Fruit fly (Drosophila melanogaster) whole organism, wandering third instar larva: ENCODE measurements around the gene Noc2.

Experiments used
- Abd-B ChIP-seq: fragments of >200 bp; optimal IDR thresholded peaks from 2 replicates; lab custom pipeline; 2017; ENCODE audit warnings: missing biosample characterization, missing genetic modification characterization
- CG32264 ChIP-seq: fragments of 200-800 bp; sonication (Bioruptor generic); optimal IDR thresholded peaks from 2 replicates; lab custom pipeline; 2016; ENCODE audit warnings: missing biosample characterization, missing genetic modification characterization
- CG9705 ChIP-seq: fragments of 200-800 bp; sonication (Bioruptor generic); optimal IDR thresholded peaks from 2 replicates; lab custom pipeline; 2018; ENCODE audit warnings: missing biosample characterization, mild to moderate bottlenecking, missing genetic modification characterization
- CrebA ChIP-seq: fragments of 200-800 bp; sonication (Bioruptor generic); optimal IDR thresholded peaks from 2 replicates; lab custom pipeline; 2016; ENCODE audit warnings: missing biosample characterization, mild to moderate bottlenecking, missing genetic modification characterization, borderline replicate concordance
- Dfd ChIP-seq: fragments of >200 bp; optimal IDR thresholded peaks from 2 replicates; lab custom pipeline; 2017; ENCODE audit warnings: missing biosample characterization, missing genetic modification characterization
- Dif ChIP-seq: fragments of 200-275, 200-300 bp; sonication (Bioruptor generic); optimal IDR thresholded peaks from 2 replicates; lab custom pipeline; 2018; ENCODE audit warnings: missing biosample characterization, missing genetic modification characterization; ENCODE audit not compliant: partially characterized antibody
- GATAd ChIP-seq: sonication (Bioruptor generic); optimal IDR thresholded peaks from 2 replicates; lab custom pipeline; 2016; ENCODE audit warnings: missing biosample characterization, missing genetic modification characterization
- HLH106 ChIP-seq: fragments of 200-800 bp; optimal IDR thresholded peaks from 3 replicates; lab custom pipeline; 2019; ENCODE audit warnings: missing biosample characterization, mild to moderate bottlenecking, missing genetic modification characterization, moderate library complexity
- Hnf4 ChIP-seq: fragments of 200-800 bp; sonication (Bioruptor generic); optimal IDR thresholded peaks from 2 replicates; lab custom pipeline; 2016; ENCODE audit warnings: missing biosample characterization, mild to moderate bottlenecking, missing genetic modification characterization
- Hr78 ChIP-seq: fragments of >200 bp; optimal IDR thresholded peaks from 2 replicates; lab custom pipeline; 2017; ENCODE audit warnings: missing biosample characterization, missing genetic modification characterization
- Hr83 ChIP-seq: fragments of 200-300 bp; sonication (Bioruptor generic); optimal IDR thresholded peaks from 2 replicates; lab custom pipeline; 2016; ENCODE audit warnings: missing biosample characterization, mild to moderate bottlenecking, missing genetic modification characterization, moderate library complexity; ENCODE audit not compliant: poor library complexity, severe bottlenecking
- Jra ChIP-seq: sonication (Bioruptor generic); optimal IDR thresholded peaks from 2 replicates; lab custom pipeline; 2016; ENCODE audit warnings: missing biosample characterization, missing genetic modification characterization
- Mio ChIP-seq: sonication (Bioruptor generic); optimal IDR thresholded peaks from 2 replicates; lab custom pipeline; 2016; ENCODE audit warnings: missing biosample characterization, missing genetic modification characterization
- Myc ChIP-seq: fragments of >200 bp; optimal IDR thresholded peaks from 2 replicates; lab custom pipeline; 2017
- N ChIP-seq: fragments of >200 bp; optimal IDR thresholded peaks from 2 replicates; lab custom pipeline; 2018; ENCODE audit warnings: missing biosample characterization, missing external identifiers, missing genetic modification characterization
- OdsH ChIP-seq: fragments of 200-800 bp; sonication (Bioruptor generic); optimal IDR thresholded peaks from 2 replicates; lab custom pipeline; 2016; ENCODE audit warnings: missing biosample characterization, mild to moderate bottlenecking, missing genetic modification characterization
- Rel ChIP-seq, 2 experiments: fragments of 200-800 bp; sonication (Bioruptor generic) in 1 of 2; optimal IDR thresholded peaks; 2 replicates in 1 of 2; 3 replicates in 1 of 2; lab custom pipeline; 2016 to 2019; ENCODE audit warnings: mild to moderate bottlenecking in 2 of 2, missing biosample characterization in 2 of 2, missing genetic modification characterization in 2 of 2, moderate library complexity in 1 of 2
- Sp1 ChIP-seq: fragments of 200-800 bp; sonication (Bioruptor generic); optimal IDR thresholded peaks from 3 replicates; lab custom pipeline; 2019; ENCODE audit warnings: missing biosample characterization, mild to moderate bottlenecking, missing genetic modification characterization, moderate library complexity
- Vsx2 ChIP-seq: fragments of 200-300, 225-300 bp; sonication (Bioruptor generic); optimal IDR thresholded peaks from 2 replicates; lab custom pipeline; 2018; ENCODE audit warnings: missing biosample characterization, missing genetic modification characterization; ENCODE audit not compliant: partially characterized antibody
- br ChIP-seq: fragments of 200-800 bp; sonication (Bioruptor generic); optimal IDR thresholded peaks from 2 replicates; lab custom pipeline; 2016; ENCODE audit warnings: missing biosample characterization, missing genetic modification characterization
- brk ChIP-seq: fragments of 200-800 bp; sonication (Bioruptor generic); optimal IDR thresholded peaks from 2 replicates; lab custom pipeline; 2016; ENCODE audit warnings: missing biosample characterization, mild to moderate bottlenecking, missing genetic modification characterization
- dl ChIP-seq, 2 experiments: fragments of 175-275, 200-275 bp in 1 of 2; fragments of 200-275 bp in 1 of 2; sonication (Bioruptor generic); optimal IDR thresholded peaks; lab custom pipeline; 2018; ENCODE audit warnings: mild to moderate bottlenecking in 2 of 2, missing biosample characterization in 2 of 2, missing genetic modification characterization in 2 of 2, moderate library complexity in 2 of 2; ENCODE audit not compliant: partially characterized antibody in 2 of 2, insufficient read depth in 1 of 2
- dmrt93B ChIP-seq: fragments of 200-800 bp; sonication (Bioruptor generic); optimal IDR thresholded peaks from 2 replicates; lab custom pipeline; 2018; ENCODE audit warnings: missing biosample characterization, mild to moderate bottlenecking, missing genetic modification characterization
- dsf ChIP-seq: sonication (Bioruptor generic); optimal IDR thresholded peaks from 2 replicates; lab custom pipeline; 2016; ENCODE audit warnings: missing biosample characterization, missing genetic modification characterization, borderline replicate concordance
- ey ChIP-seq: fragments of 200-800 bp; sonication (Bioruptor generic); optimal IDR thresholded peaks from 2 replicates; lab custom pipeline; 2016; ENCODE audit warnings: missing biosample characterization, missing genetic modification characterization
- foxo ChIP-seq, 2 experiments: fragments of 200-800 bp; sonication (Bioruptor generic); optimal IDR thresholded peaks; 2 replicates in 1 of 2; 3 replicates in 1 of 2; lab custom pipeline; 2016 to 2017; ENCODE audit warnings: missing biosample characterization in 2 of 2, missing genetic modification characterization in 2 of 2
- fru ChIP-seq: fragments of 200-800 bp; sonication (Bioruptor generic); optimal IDR thresholded peaks from 3 replicates; lab custom pipeline; 2016; ENCODE audit warnings: missing biosample characterization, mild to moderate bottlenecking, missing genetic modification characterization
- h ChIP-seq: fragments of 200-800 bp; sonication (Bioruptor generic); optimal IDR thresholded peaks from 3 replicates; lab custom pipeline; 2016; ENCODE audit warnings: missing biosample characterization, mild to moderate bottlenecking, missing genetic modification characterization
- jim ChIP-seq: fragments of 175-275, 200-325 bp; sonication (Bioruptor generic); optimal IDR thresholded peaks from 2 replicates; lab custom pipeline; 2016; ENCODE audit warnings: missing biosample characterization, mild to moderate bottlenecking, missing genetic modification characterization
- lola ChIP-seq: fragments of >200 bp; optimal IDR thresholded peaks from 2 replicates; lab custom pipeline; 2017; ENCODE audit warnings: missing biosample characterization, missing genetic modification characterization
- pan ChIP-seq: fragments of >200 bp; optimal IDR thresholded peaks from 2 replicates; lab custom pipeline; 2017
- psq ChIP-seq: fragments of 200-800 bp; sonication (Bioruptor generic); optimal IDR thresholded peaks from 3 replicates; lab custom pipeline; 2017; ENCODE audit warnings: missing biosample characterization, mild to moderate bottlenecking, missing genetic modification characterization, moderate library complexity
- rgr ChIP-seq: fragments of 200-800 bp; sonication (Bioruptor generic); optimal IDR thresholded peaks from 3 replicates; lab custom pipeline; 2016; ENCODE audit warnings: missing biosample characterization, mild to moderate bottlenecking, missing genetic modification characterization
- sage ChIP-seq: fragments of 200-800 bp; sonication (Bioruptor generic); optimal IDR thresholded peaks from 2 replicates; lab custom pipeline; 2016; ENCODE audit warnings: missing biosample characterization, mild to moderate bottlenecking, missing genetic modification characterization
- sv ChIP-seq: fragments of 200-800 bp; sonication (Bioruptor generic); optimal IDR thresholded peaks from 3 replicates; lab custom pipeline; 2016; ENCODE audit warnings: missing biosample characterization, missing genetic modification characterization
- tai ChIP-seq: sonication (Bioruptor generic); optimal IDR thresholded peaks from 2 replicates; lab custom pipeline; 2016; ENCODE audit warnings: missing biosample characterization, missing genetic modification characterization
- usp ChIP-seq: fragments of >200 bp; optimal IDR thresholded peaks from 2 replicates; lab custom pipeline; 2017; ENCODE audit warnings: missing biosample characterization, missing genetic modification characterization
- woc ChIP-seq: sonication (Bioruptor generic); optimal IDR thresholded peaks from 2 replicates; lab custom pipeline; 2016; ENCODE audit warnings: missing biosample characterization, mild to moderate bottlenecking, missing genetic modification characterization

Noc2 gene

DNA sequence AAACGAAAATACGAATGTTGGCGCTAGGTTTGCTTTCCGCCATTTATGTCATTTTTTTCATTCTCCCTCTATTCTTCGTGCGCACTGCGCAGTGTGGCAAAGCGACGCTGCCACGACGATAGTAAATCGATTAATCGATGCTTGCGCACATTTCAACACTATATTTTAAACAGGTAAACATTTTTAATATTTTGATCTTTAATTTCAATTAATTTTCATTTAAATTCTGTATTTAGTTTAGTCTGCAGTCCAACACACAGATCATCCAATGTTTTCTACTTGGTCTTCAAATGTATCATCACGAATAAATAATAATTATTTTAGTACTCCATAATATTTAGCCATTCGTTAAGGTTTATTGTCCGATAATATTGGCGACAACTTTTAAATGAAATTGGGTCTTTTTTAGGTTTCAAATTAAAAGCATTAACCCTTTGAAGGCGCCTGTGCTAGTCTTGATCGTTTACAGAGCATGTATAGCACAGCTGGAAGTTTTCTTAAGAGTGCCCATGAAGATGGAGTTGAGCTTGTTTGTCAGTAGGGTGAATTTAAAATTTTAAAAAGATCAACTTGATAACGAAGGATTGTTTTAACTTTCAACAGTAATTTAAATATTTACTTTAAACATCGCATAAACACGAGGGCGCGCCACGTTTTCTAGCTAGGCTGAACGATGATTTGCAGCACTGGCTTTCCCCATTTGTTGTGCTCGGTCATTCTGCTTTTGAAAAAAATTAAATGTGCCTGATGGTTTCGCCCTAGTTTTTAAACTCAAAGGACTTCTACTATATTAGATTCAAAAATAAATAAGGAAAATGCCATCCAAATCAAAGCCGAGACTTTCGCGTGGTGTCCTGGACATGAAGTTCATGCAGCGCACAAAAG lies 7.0 kb upstream of the Noc2 start, which contains the start of the genes Mpp6 and E2f2 (continued):
- peak; percentile 61 for TF ChIP-seq Jra (GFP tag; lab: Kevin White, UChicago)
- TF ChIP-seq dsf, result no peak
- no peak for TF ChIP-seq jim (GFP tag; lab: Kevin White, UChicago)
- TF ChIP-seq Dfd, result no peak
- no peak for TF ChIP-seq Rel (GFP tag; optimal IDR thresholded peaks at IDR 0.05; lab: Kevin White, UChicago)
- peak; percentile 13 for TF ChIP-seq Rel (tag; optimal IDR thresholded peaks at IDR 0.05; lab: Kevin White, UChicago)
- no peak for TF ChIP-seq Hr78 (GFP tag; lab: Kevin White, UChicago)
- TF ChIP-seq dmrt93B (GFP tag; lab: Kevin White, UChicago), result peak; percentile 16
- TF ChIP-seq N (GFP tag; lab: Kevin White, UChicago), result no peak
- TF ChIP-seq Abd-B (GFP tag; lab: Kevin White, UChicago), result no peak

DNA sequence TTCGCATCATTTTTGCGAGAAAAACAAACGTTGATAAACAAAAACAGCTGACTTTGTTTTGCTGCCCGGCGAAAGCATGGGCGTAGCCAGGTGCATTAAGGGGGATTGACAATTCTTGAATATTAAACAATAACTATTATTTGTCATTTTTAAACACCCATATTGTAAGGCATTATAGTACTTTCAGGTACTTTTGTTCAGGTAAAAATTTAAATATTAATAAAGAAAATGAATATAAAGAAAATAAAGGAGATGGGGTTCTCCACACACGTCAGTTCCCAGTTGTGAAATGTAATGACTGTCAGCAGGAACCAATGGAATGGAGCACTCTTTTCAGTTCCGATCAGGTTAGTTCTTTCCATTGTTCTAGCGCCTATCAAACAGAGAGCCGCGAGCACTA lies 4.9 kb upstream of the Noc2 start, which contains the start of the genes Coq3 and Pld3:
Gene Coq3 (minus strand): TSS at position 58 of the 400 bp plus-strand sequence.
Gene Pld3 (plus strand): TSS at position 294 of the 400 bp plus-strand sequence.
- TF ChIP-seq dsf (peak; percentile 89), Hnf4 (GFP tag; lab: Kevin White, UChicago) (peak; percentile 97), jim (GFP tag; lab: Kevin White, UChicago) (no peak), sage (GFP tag; lab: Kevin White, UChicago) (no peak), foxo (GFP tag; optimal IDR thresholded peaks at IDR 0.05; lab: Kevin White, UChicago) (peak; percentile 81 to 98), Myc (no peak), Vsx2 (GFP tag; lab: Kevin White, UChicago) (no peak), lola (GFP tag; lab: Kevin White, UChicago) (no peak), br (GFP tag; lab: Kevin White, UChicago) (peak; percentile 93), Sp1 (peak; percentile 95), usp (no peak), brk (GFP tag; lab: Kevin White, UChicago) (no peak), GATAd (GFP tag; lab: Kevin White, UChicago) (no peak), h (peak; percentile 96), N (GFP tag; lab: Kevin White, UChicago) (no peak), fru (GFP tag; lab: Kevin White, UChicago) (peak; percentile 94), CrebA (GFP tag; lab: Kevin White, UChicago) (no peak), Dif (GFP tag; lab: Kevin White, UChicago) (no peak), sv (GFP tag; lab: Kevin White, UChicago) (peak; percentile 79), Dfd (no peak), woc (GFP tag; lab: Kevin White, UChicago) (peak; percentile 77), CG32264 (GFP tag; lab: Kevin White, UChicago) (peak; percentile 73), rgr (peak; percentile 97), Hr78 (GFP tag; lab: Kevin White, UChicago) (no peak), Hr83 (GFP tag; lab: Kevin White, UChicago) (peak; percentile 85), dmrt93B (GFP tag; lab: Kevin White, UChicago) (peak; percentile 82), HLH106 (tag; lab: Kevin White, UChicago) (peak; percentile 96), Jra (GFP tag; lab: Kevin White, UChicago) (peak; percentile 92), OdsH (GFP tag; lab: Kevin White, UChicago) (peak; percentile 94), CG9705 (GFP tag; lab: Kevin White, UChicago) (peak; percentile 91), ey (peak; percentile 94), pan (lab: Kevin White, UChicago) (no peak), Mio (GFP tag; lab: Kevin White, UChicago) (peak; percentile 72), dl (GFP tag; optimal IDR thresholded peaks at IDR 0.05; lab: Kevin White, UChicago; ENCODE audit: insufficient read depth in 1 of 2, partially characterized antibody in 2 of 2) (no peak), Rel (GFP tag; optimal IDR thresholded peaks at IDR 0.05; lab: Kevin White, UChicago) (no peak), Rel (tag; optimal IDR thresholded peaks at IDR 0.05; lab: Kevin White, UChicago) (peak; percentile 83), Abd-B (GFP tag; lab: Kevin White, UChicago) (no peak), tai (GFP tag; lab: Kevin White, UChicago) (no peak), psq (GFP tag; lab: Kevin White, UChicago) (peak; percentile 93)
